Fruit fly (Drosophila melanogaster) whole organism, prepupa: ENCODE measurements around the gene Fer1.

Source experiments
- CG10631 ChIP-seq: fragments of 200-800 bp; sonication (Bioruptor generic); optimal IDR thresholded peaks from 2 replicates; lab custom pipeline; 2016; ENCODE audit warnings: missing biosample characterization, missing genetic modification characterization
- CG10669 ChIP-seq: fragments of 200-800 bp; sonication (Bioruptor generic); optimal IDR thresholded peaks from 3 replicates; lab custom pipeline; 2018; ENCODE audit warnings: missing biosample characterization, mild to moderate bottlenecking, missing genetic modification characterization, moderate library complexity
- CG11294 ChIP-seq: fragments of 200-800 bp; sonication (Bioruptor generic); IDR thresholded peaks from 2 replicates; pipeline ENCODE4 v1.3.6; 2022; ENCODE audit warnings: missing biosample characterization, missing genetic modification characterization
- CG11762 ChIP-seq: fragments of 200-800 bp; sonication (Bioruptor generic); optimal IDR thresholded peaks from 3 replicates; lab custom pipeline; 2016; ENCODE audit warnings: missing biosample characterization, missing genetic modification characterization; ENCODE audit not compliant: insufficient read depth
- CG11902 ChIP-seq: fragments of 200-800 bp; sonication (Bioruptor generic); optimal IDR thresholded peaks from 3 replicates; lab custom pipeline; 2016; ENCODE audit warnings: missing biosample characterization, missing genetic modification characterization
- CG16779 ChIP-seq: fragments of 200-800 bp; sonication (Bioruptor generic); optimal IDR thresholded peaks from 3 replicates; lab custom pipeline; 2017; ENCODE audit warnings: missing biosample characterization, mild to moderate bottlenecking, missing genetic modification characterization
- CG3032 ChIP-seq: fragments of 200-800 bp; optimal IDR thresholded peaks from 2 replicates; lab custom pipeline; 2019; ENCODE audit warnings: missing biosample characterization, mild to moderate bottlenecking, missing genetic modification characterization, moderate library complexity
- CG31627 ChIP-seq: fragments of 200-800 bp; sonication (Bioruptor generic); optimal IDR thresholded peaks from 3 replicates; lab custom pipeline; 2016; ENCODE audit warnings: missing biosample characterization, missing genetic modification characterization
- CG34406 ChIP-seq: fragments of 200-800 bp; sonication (Bioruptor generic); optimal IDR thresholded peaks from 3 replicates; lab custom pipeline; 2016; ENCODE audit warnings: missing biosample characterization, missing genetic modification characterization
- CG3919 ChIP-seq: fragments of 200-800 bp; sonication (Bioruptor generic); optimal IDR thresholded peaks from 3 replicates; lab custom pipeline; 2016; ENCODE audit warnings: missing biosample characterization, missing genetic modification characterization
- CG4318 ChIP-seq: fragments of 200-800 bp; sonication (Bioruptor generic); optimal IDR thresholded peaks from 3 replicates; lab custom pipeline; 2017; ENCODE audit warnings: missing biosample characterization, mild to moderate bottlenecking, missing genetic modification characterization
- CG6163 ChIP-seq: fragments of 200-800 bp; sonication (Bioruptor generic); IDR thresholded peaks from 3 replicates; pipeline ENCODE4 v1.3.6; 2022; ENCODE audit warnings: missing biosample characterization, missing genetic modification characterization
- CG6276 ChIP-seq: fragments of 200-800 bp; sonication (Bioruptor generic); optimal IDR thresholded peaks from 2 replicates; lab custom pipeline; 2017; ENCODE audit warnings: missing biosample characterization, mild to moderate bottlenecking, missing genetic modification characterization
- CG6792 ChIP-seq: fragments of 200-800 bp; sonication (Bioruptor generic); optimal IDR thresholded peaks from 3 replicates; lab custom pipeline; 2016; ENCODE audit warnings: missing biosample characterization, missing genetic modification characterization
- CG6808 ChIP-seq: fragments of 200-800 bp; sonication (Bioruptor generic); optimal IDR thresholded peaks from 3 replicates; lab custom pipeline; 2017; ENCODE audit warnings: missing biosample characterization, missing genetic modification characterization, mild to moderate bottlenecking, moderate library complexity, missing genetic modification reagents
- CG7368 ChIP-seq: fragments of 200-800 bp; sonication (Bioruptor generic); optimal IDR thresholded peaks from 3 replicates; lab custom pipeline; 2016; ENCODE audit warnings: missing biosample characterization, missing genetic modification characterization
- CG8632 ChIP-seq: fragments of 200-800 bp; sonication (Bioruptor generic); optimal IDR thresholded peaks from 3 replicates; lab custom pipeline; 2016; ENCODE audit warnings: missing biosample characterization, missing genetic modification characterization
- CG9139 ChIP-seq: fragments of 200-800 bp; sonication (Bioruptor generic); optimal IDR thresholded peaks from 3 replicates; lab custom pipeline; 2017; ENCODE audit warnings: missing biosample characterization, mild to moderate bottlenecking, missing genetic modification characterization
- Eip75B ChIP-seq: fragments of 200-800 bp; sonication (Bioruptor generic); optimal IDR thresholded peaks from 3 replicates; lab custom pipeline; 2016; ENCODE audit warnings: missing biosample characterization, missing genetic modification characterization
- Eip78C ChIP-seq: fragments of 200-800 bp; sonication (Bioruptor generic); peaks from one replicate; lab custom pipeline; 2016; ENCODE audit warnings: missing biosample characterization, missing genetic modification characterization
- Eip93F ChIP-seq: fragments of 200-800 bp; sonication (Bioruptor generic); optimal IDR thresholded peaks from 2 replicates; lab custom pipeline; 2016; ENCODE audit warnings: missing biosample characterization, mild to moderate bottlenecking, missing genetic modification characterization
- Ets21C ChIP-seq: fragments of 200-800 bp; sonication (Bioruptor generic); optimal IDR thresholded peaks from 3 replicates; lab custom pipeline; 2016; ENCODE audit warnings: missing biosample characterization, missing genetic modification characterization
- Gug ChIP-seq: fragments of 200-800 bp; sonication (Bioruptor generic); IDR thresholded peaks from 2 replicates; pipeline ENCODE4 v1.3.6; 2022; ENCODE audit warnings: missing biosample characterization, missing genetic modification characterization
- Hr38 ChIP-seq: sonication (Bioruptor generic); optimal IDR thresholded peaks from 2 replicates; lab custom pipeline; 2016; ENCODE audit warnings: missing biosample characterization, missing genetic modification characterization
- Hr39 ChIP-seq: fragments of 200-800 bp; sonication (Bioruptor generic); optimal IDR thresholded peaks from 2 replicates; lab custom pipeline; 2016; ENCODE audit warnings: missing biosample characterization, missing genetic modification characterization
- Hr4 ChIP-seq: fragments of 200-800 bp; sonication (Bioruptor generic); optimal IDR thresholded peaks from 3 replicates; lab custom pipeline; 2016; ENCODE audit warnings: missing biosample characterization, missing genetic modification characterization
- Lpt ChIP-seq: fragments of 200-800 bp; sonication (Bioruptor generic); optimal IDR thresholded peaks from 3 replicates; lab custom pipeline; 2016; ENCODE audit warnings: missing biosample characterization, missing genetic modification characterization
- OdsH ChIP-seq: fragments of 200-800 bp; sonication (Bioruptor generic); optimal IDR thresholded peaks from 3 replicates; lab custom pipeline; 2016; ENCODE audit warnings: missing biosample characterization, missing genetic modification characterization
- Smox ChIP-seq: fragments of 200-800 bp; sonication (Bioruptor generic); optimal IDR thresholded peaks from 3 replicates; lab custom pipeline; 2016; ENCODE audit warnings: missing biosample characterization, missing genetic modification characterization
- Sox102F ChIP-seq: fragments of 200-800 bp; sonication (Bioruptor generic); optimal IDR thresholded peaks from 2 replicates; lab custom pipeline; 2016; ENCODE audit warnings: missing biosample characterization, mild to moderate bottlenecking, missing genetic modification characterization
- Sox14 ChIP-seq: fragments of 200-800 bp; sonication (Bioruptor generic); optimal IDR thresholded peaks from 3 replicates; lab custom pipeline; 2016; ENCODE audit warnings: missing biosample characterization, missing genetic modification characterization
- achi ChIP-seq: fragments of 200-800 bp; sonication (Bioruptor generic); optimal IDR thresholded peaks from 3 replicates; lab custom pipeline; 2016; ENCODE audit warnings: missing biosample characterization, missing genetic modification characterization
- acj6 ChIP-seq: fragments of 200-800 bp; sonication (Bioruptor generic); optimal IDR thresholded peaks from 3 replicates; lab custom pipeline; 2016; ENCODE audit warnings: missing biosample characterization, missing genetic modification characterization
- cyc ChIP-seq: fragments of 200-800 bp; sonication (Bioruptor generic); optimal IDR thresholded peaks from 3 replicates; lab custom pipeline; 2016; ENCODE audit warnings: missing biosample characterization, missing genetic modification characterization
- dac ChIP-seq: fragments of 200-800 bp; sonication (Bioruptor generic); optimal IDR thresholded peaks from 2 replicates; lab custom pipeline; 2017; ENCODE audit warnings: missing biosample characterization, mild to moderate bottlenecking, missing genetic modification characterization
- dsx ChIP-seq: fragments of 200-800 bp; optimal IDR thresholded peaks from 3 replicates; lab custom pipeline; 2019; ENCODE audit warnings: missing biosample characterization, mild to moderate bottlenecking, missing genetic modification characterization, moderate library complexity; ENCODE audit not compliant: poor library complexity, severe bottlenecking
- fd59A ChIP-seq: fragments of 200-800 bp; sonication (Bioruptor generic); optimal IDR thresholded peaks from 2 replicates; lab custom pipeline; 2017; ENCODE audit warnings: missing biosample characterization, mild to moderate bottlenecking, missing genetic modification characterization, missing genetic modification reagents
- fd85E ChIP-seq: fragments of 200-800 bp; sonication (Bioruptor generic); optimal IDR thresholded peaks from 3 replicates; lab custom pipeline; 2016; ENCODE audit warnings: missing biosample characterization, missing genetic modification characterization
- fkh ChIP-seq: fragments of 200-800 bp; sonication (Bioruptor generic); optimal IDR thresholded peaks from 3 replicates; lab custom pipeline; 2017; ENCODE audit warnings: missing biosample characterization, mild to moderate bottlenecking, missing genetic modification characterization, moderate library complexity
- net ChIP-seq: fragments of 200-800 bp; sonication (Bioruptor generic); optimal IDR thresholded peaks from 3 replicates; lab custom pipeline; 2016; ENCODE audit warnings: missing biosample characterization, missing genetic modification characterization
- pdm3 ChIP-seq: fragments of 200-800 bp; sonication (Bioruptor generic); optimal IDR thresholded peaks from 3 replicates; lab custom pipeline; 2016; ENCODE audit warnings: missing biosample characterization, missing genetic modification characterization
- salr ChIP-seq, 2 experiments: fragments of 200-800 bp; sonication (Bioruptor generic); optimal IDR thresholded peaks; 3 replicates each; lab custom pipeline; 2016 to 2018; ENCODE audit warnings: missing biosample characterization in 2 of 2, missing genetic modification characterization in 2 of 2, mild to moderate bottlenecking in 1 of 2
- spab ChIP-seq: fragments of 200-800 bp; sonication (Bioruptor generic); optimal IDR thresholded peaks from 2 replicates; lab custom pipeline; 2017; ENCODE audit warnings: missing biosample characterization, mild to moderate bottlenecking, missing genetic modification characterization, missing genetic modification reagents
- ss ChIP-seq, 2 experiments: fragments of 200-800 bp; sonication (Bioruptor generic); optimal IDR thresholded peaks; 2 replicates in 1 of 2; 3 replicates in 1 of 2; lab custom pipeline; 2017 to 2018; ENCODE audit warnings: mild to moderate bottlenecking in 2 of 2, missing biosample characterization in 2 of 2, missing genetic modification characterization in 2 of 2, moderate library complexity in 1 of 2
- topi ChIP-seq: fragments of 200-800 bp; sonication (Bioruptor generic); optimal IDR thresholded peaks from 3 replicates; lab custom pipeline; 2016; ENCODE audit warnings: missing biosample characterization, missing genetic modification characterization

Gene Fer1

dm6 chr3R:7135881-7136280, at the start of gene Fer1:
Gene Fer1, plus strand, starts transcription at chr3R:7136206.
- no peak for TF ChIP-seq CG11902 (GFP tag; lab: Kevin White, UChicago)
- no peak for TF ChIP-seq ss (GFP tag; optimal IDR thresholded peaks at IDR 0.05; lab: Kevin White, UChicago)
- no peak for TF ChIP-seq achi (GFP tag; lab: Kevin White, UChicago)
- TF ChIP-seq CG6808 (GFP tag; lab: Kevin White, UChicago): no peak
- TF ChIP-seq CG4318 (GFP tag; lab: Kevin White, UChicago): no peak
- TF ChIP-seq Hr38 (GFP tag; lab: Kevin White, UChicago): no peak
- TF ChIP-seq CG11762 (GFP tag; lab: Kevin White, UChicago): no peak
- no peak for TF ChIP-seq Smox (GFP tag; lab: Kevin White, UChicago)
- TF ChIP-seq CG6276 (GFP tag; lab: Kevin White, UChicago): no peak
- no peak for TF ChIP-seq Eip78C (GFP tag; lab: Kevin White, UChicago)
- TF ChIP-seq CG6163 (GFP tag; lab: Robert Waterston, UW): no peak
- no peak for TF ChIP-seq dac
- no peak for TF ChIP-seq fd85E (GFP tag; lab: Kevin White, UChicago)
- TF ChIP-seq Hr4 (GFP tag; lab: Kevin White, UChicago): no peak
- no peak for TF ChIP-seq Ets21C
- no peak for TF ChIP-seq OdsH (GFP tag; lab: Kevin White, UChicago)
- no peak for TF ChIP-seq dsx (GFP tag; lab: Kevin White, UChicago)
- TF ChIP-seq, all 60 proteins: peak for 0

dm6 chr3R:7086377-7087200, 49.4 kb upstream of the Fer1 start, which contains the start of gene alphaTub84B:
Gene alphaTub84B, plus strand, starts transcription at chr3R:7086599.
- peak; percentile 12 for TF ChIP-seq Hr39 (GFP tag; lab: Kevin White, UChicago)
- no peak for TF ChIP-seq CG3032 (tag; lab: Kevin White, UChicago)
- peak; percentile 24 for TF ChIP-seq CG16779 (tag; lab: Kevin White, UChicago)
- TF ChIP-seq CG3919 (GFP tag; lab: Kevin White, UChicago): peak; percentile 68
- TF ChIP-seq Sox102F (GFP tag; lab: Kevin White, UChicago): peak; percentile 76
- peak; percentile 15 for TF ChIP-seq CG6792 (GFP tag; lab: Kevin White, UChicago)
- TF ChIP-seq ss (GFP tag; optimal IDR thresholded peaks at IDR 0.05; lab: Kevin White, UChicago): peak; percentile 63 to 64
- TF ChIP-seq spab (GFP tag; lab: Kevin White, UChicago): peak; percentile 38
- peak; percentile 78 for TF ChIP-seq Eip78C (GFP tag; lab: Kevin White, UChicago)
- TF ChIP-seq fkh: no peak
- TF ChIP-seq fd85E (GFP tag; lab: Kevin White, UChicago): peak; percentile 5
- TF ChIP-seq Hr4 (GFP tag; lab: Kevin White, UChicago): no peak
- TF ChIP-seq acj6 (GFP tag; lab: Kevin White, UChicago): no peak
- TF ChIP-seq cyc (GFP tag; lab: Kevin White, UChicago): no peak
- TF ChIP-seq CG34406: no peak
- peak; percentile 38 for TF ChIP-seq CG10669
- TF ChIP-seq CG10631 (GFP tag; lab: Kevin White, UChicago): no peak
- peak; percentile 1 for TF ChIP-seq OdsH (GFP tag; lab: Kevin White, UChicago)
- TF ChIP-seq CG9139: peak; percentile 56
- TF ChIP-seq achi (GFP tag; lab: Kevin White, UChicago): peak; percentile 3
- no peak for TF ChIP-seq Ets21C
- peak; percentile 53 for TF ChIP-seq dsx (GFP tag; lab: Kevin White, UChicago)
- peak; percentile 33 for TF ChIP-seq CG31627 (GFP tag; lab: Kevin White, UChicago)
- TF ChIP-seq Sox14 (GFP tag; lab: Kevin White, UChicago): peak; percentile 21
- peak; percentile 62 for TF ChIP-seq net (GFP tag; lab: Kevin White, UChicago)
- TF ChIP-seq Eip75B: peak; percentile 71
- peak; percentile 62 for TF ChIP-seq topi
- peak; percentile 24 for TF ChIP-seq CG7368 (GFP tag; lab: Kevin White, UChicago)
- no peak for TF ChIP-seq Gug (GFP tag; lab: Robert Waterston, UW)
- no peak for TF ChIP-seq CG11294
- TF ChIP-seq Eip93F (GFP tag; lab: Kevin White, UChicago): no peak
- peak; percentile 32 for TF ChIP-seq Lpt (GFP tag; lab: Kevin White, UChicago)
- peak; percentile 21 for TF ChIP-seq fd59A
- no peak for TF ChIP-seq CG11902 (GFP tag; lab: Kevin White, UChicago)
- TF ChIP-seq salr (GFP tag; optimal IDR thresholded peaks at IDR 0.05; lab: Kevin White, UChicago): peak; percentile 1 to 14
- TF ChIP-seq CG6276 (GFP tag; lab: Kevin White, UChicago): peak; percentile 74
- TF ChIP-seq CG8632 (GFP tag; lab: Kevin White, UChicago): no peak
- no peak for TF ChIP-seq CG4318 (GFP tag; lab: Kevin White, UChicago)
- TF ChIP-seq dac: no peak
- TF ChIP-seq pdm3 (GFP tag; lab: Kevin White, UChicago): peak; percentile 46
- peak; percentile 71; the same call in 2 of the 3 replicates for TF ChIP-seq CG6163 (GFP tag; lab: Robert Waterston, UW)
